Worm (Caenorhabditis elegans): ENCODE data around the gene his-40.

his-40 gene

ce11 chrX:7290859-7291628, 18.9 kb upstream of the his-40 start:
- TF ChIP-seq pes-1 (GFP tag; IDR thresholded peaks at IDR 0.05) (no peak), hnd-1 (tag; optimal IDR thresholded peaks at IDR 0.05) (no peak), scrt-1 (GFP tag; IDR thresholded peaks at IDR 0.05) (no peak)

- TF ChIP-seq ceh-36 (tag; optimal IDR thresholded peaks at IDR 0.05) (no peak), hmg-4 (GFP tag; optimal IDR thresholded peaks at IDR 0.05) (no peak), ets-7 (tag; optimal IDR thresholded peaks at IDR 0.05) (no peak), tbx-37 (GFP tag; conservative IDR thresholded peaks at IDR 0.05) (no peak), scrt-1 (GFP tag; IDR thresholded peaks at IDR 0.05) (no peak), ama-1 (optimal IDR thresholded peaks at IDR 0.05) (no peak), hmbx-1 (tag; optimal IDR thresholded peaks at IDR 0.05) (no peak), tbx-11 (GFP tag; IDR thresholded peaks at IDR 0.05) (no peak), ceh-13 (GFP tag; optimal IDR thresholded peaks at IDR 0.05) (no peak), flt-1 (GFP tag; IDR thresholded peaks at IDR 0.05) (no peak), sea-1 (GFP tag; conservative IDR thresholded peaks at IDR 0.05) (no peak), pes-1 (GFP tag; IDR thresholded peaks at IDR 0.05) (no peak)
Measured at ce11 chrX:7291810-7292209, 18.1 kb upstream of the his-40 start, which contains the start of gene lron-7. TSS of gene lron-7 (plus strand) at chrX:7292132.

- TF ChIP-seq ets-7 (tag; optimal IDR thresholded peaks at IDR 0.05) (no peak), pes-1 (GFP tag; IDR thresholded peaks at IDR 0.05) (no peak), scrt-1 (GFP tag; IDR thresholded peaks at IDR 0.05) (no peak), F13C5.2 (tag; optimal IDR thresholded peaks at IDR 0.05) (no peak), hnd-1 (tag; optimal IDR thresholded peaks at IDR 0.05) (no peak), tbx-11 (GFP tag; IDR thresholded peaks at IDR 0.05) (no peak), aly-1 (tag; optimal IDR thresholded peaks at IDR 0.05) (no peak), tra-4 (tag; optimal IDR thresholded peaks at IDR 0.05) (no peak)
Measured at ce11 chrX:7296310-7296709, 13.6 kb upstream of the his-40 start.

ce11 chrX:7298652-7299051, 11.3 kb upstream of the his-40 start, which contains the start of gene K03A1.4:
TSS of gene K03A1.4 (minus strand) at chrX:7298752.
- TF ChIP-seq ceh-13 (GFP tag; optimal IDR thresholded peaks at IDR 0.05) = no peak
- no peak for TF ChIP-seq ceh-36 (tag; optimal IDR thresholded peaks at IDR 0.05)
- TF ChIP-seq scrt-1 (GFP tag; IDR thresholded peaks at IDR 0.05) = no peak
- TF ChIP-seq tbx-11 (GFP tag; IDR thresholded peaks at IDR 0.05) = no peak
- no peak for TF ChIP-seq aly-1 (tag; optimal IDR thresholded peaks at IDR 0.05)
- no peak for TF ChIP-seq flt-1 (GFP tag; IDR thresholded peaks at IDR 0.05)
- TF ChIP-seq F13C5.2 (tag; optimal IDR thresholded peaks at IDR 0.05) = no peak
- TF ChIP-seq B0310.2 (tag; optimal IDR thresholded peaks at IDR 0.05) = no peak
- TF ChIP-seq hmg-4 (GFP tag; optimal IDR thresholded peaks at IDR 0.05) = no peak
- TF ChIP-seq tbx-37 (GFP tag; conservative IDR thresholded peaks at IDR 0.05) = no peak
- no peak for TF ChIP-seq hmbx-1 (tag; optimal IDR thresholded peaks at IDR 0.05)
- no peak for TF ChIP-seq pes-1 (GFP tag; IDR thresholded peaks at IDR 0.05)
- no peak for TF ChIP-seq ets-7 (tag; optimal IDR thresholded peaks at IDR 0.05)
- TF ChIP-seq hnd-1 (tag; optimal IDR thresholded peaks at IDR 0.05) = no peak
- TF ChIP-seq tra-4 (tag; optimal IDR thresholded peaks at IDR 0.05) = no peak
- TF ChIP-seq ama-1 (optimal IDR thresholded peaks at IDR 0.05) = no peak

ce11 chrX:7303115-7303514, 6.8 kb upstream of the his-40 start:
- TF ChIP-seq flt-1 (GFP tag; IDR thresholded peaks at IDR 0.05) (no peak), ama-1 (optimal IDR thresholded peaks at IDR 0.05) (no peak), hmbx-1 (tag; optimal IDR thresholded peaks at IDR 0.05) (no peak), ets-7 (tag; optimal IDR thresholded peaks at IDR 0.05) (no peak), ceh-13 (GFP tag; optimal IDR thresholded peaks at IDR 0.05) (no peak), hnd-1 (tag; optimal IDR thresholded peaks at IDR 0.05) (no peak), sea-1 (GFP tag; conservative IDR thresholded peaks at IDR 0.05) (no peak), tra-4 (tag; optimal IDR thresholded peaks at IDR 0.05) (no peak), pes-1 (GFP tag; IDR thresholded peaks at IDR 0.05) (no peak), hmg-4 (GFP tag; optimal IDR thresholded peaks at IDR 0.05) (no peak)

- no peak for TF ChIP-seq pes-1 (GFP tag; IDR thresholded peaks at IDR 0.05)
- TF ChIP-seq hnd-1 (tag; optimal IDR thresholded peaks at IDR 0.05) = no peak
- TF ChIP-seq F13C5.2 (tag; optimal IDR thresholded peaks at IDR 0.05) = no peak
- TF ChIP-seq tbx-11 (GFP tag; IDR thresholded peaks at IDR 0.05) = no peak
- no peak for TF ChIP-seq B0310.2 (tag; optimal IDR thresholded peaks at IDR 0.05)
Measured at ce11 chrX:7305520-7306186, 4.3 kb upstream of the his-40 start, which contains the start of gene sur-5. TSS of gene sur-5 (minus strand) at chrX:7305570.

ce11 chrX:7306434-7306833, 3.5 kb upstream of the his-40 start:
- no peak for TF ChIP-seq hmbx-1 (tag; optimal IDR thresholded peaks at IDR 0.05)
- no peak for TF ChIP-seq flt-1 (GFP tag; IDR thresholded peaks at IDR 0.05)
- TF ChIP-seq sea-1 (GFP tag; conservative IDR thresholded peaks at IDR 0.05) = no peak
- TF ChIP-seq aly-1 (tag; optimal IDR thresholded peaks at IDR 0.05) = no peak
- TF ChIP-seq tbx-11 (GFP tag; IDR thresholded peaks at IDR 0.05) = no peak
- no peak for TF ChIP-seq ceh-13 (GFP tag; optimal IDR thresholded peaks at IDR 0.05)
- TF ChIP-seq ets-7 (tag; optimal IDR thresholded peaks at IDR 0.05) = no peak
- no peak for TF ChIP-seq B0310.2 (tag; optimal IDR thresholded peaks at IDR 0.05)
- no peak for TF ChIP-seq ama-1 (optimal IDR thresholded peaks at IDR 0.05)
- no peak for TF ChIP-seq tbx-37 (GFP tag; conservative IDR thresholded peaks at IDR 0.05)
- TF ChIP-seq F13C5.2 (tag; optimal IDR thresholded peaks at IDR 0.05) = peak; percentile 8
- peak; percentile 13 for TF ChIP-seq hmg-4 (GFP tag; optimal IDR thresholded peaks at IDR 0.05)

Measured in whole organism, early embryonic.